Worm (Caenorhabditis elegans) whole organism, L2 larva: ENCODE measurements around the gene ZK488.5.

ENCODE experiments used
- Y55F3AM.14 ChIP-seq: fragments of 200-800 bp; sonication (Bioruptor generic); optimal IDR thresholded peaks from 2 replicates; lab custom pipeline; 2018; ENCODE audit warnings: mild to moderate bottlenecking, missing genetic modification characterization, missing compliant biosample characterization
- ZK546.5 ChIP-seq: sonication (generic microtip); optimal IDR thresholded peaks from 2 replicates; lab custom pipeline; 2017; ENCODE audit warnings: missing biosample characterization, missing genetic modification characterization
- aly-2 ChIP-seq: fragments of 150-350 bp; optimal IDR thresholded peaks from 2 replicates; lab custom pipeline; 2014; ENCODE audit warnings: missing biosample characterization, missing genetic modification characterization
- mbf-1 ChIP-seq: sonication (generic microtip); optimal IDR thresholded peaks from 2 replicates; lab custom pipeline; 2017; ENCODE audit warnings: missing biosample characterization, missing genetic modification characterization
- nhr-11 ChIP-seq: fragments of 150-350 bp; optimal IDR thresholded peaks from 2 replicates; lab custom pipeline; 2014; ENCODE audit warnings: missing biosample characterization, missing genetic modification characterization
- nhr-129 ChIP-seq: fragments of 150-350 bp; optimal IDR thresholded peaks from 2 replicates; lab custom pipeline; 2014; ENCODE audit warnings: missing biosample characterization, missing genetic modification characterization
- nhr-77 ChIP-seq: fragments of 150-350 bp; optimal IDR thresholded peaks from 2 replicates; lab custom pipeline; 2014; ENCODE audit warnings: missing biosample characterization, missing genetic modification characterization
- unc-39 ChIP-seq: fragments of 150-350 bp; optimal IDR thresholded peaks from 2 replicates; lab custom pipeline; 2014; ENCODE audit warnings: missing biosample characterization, missing genetic modification characterization
- unc-62 ChIP-seq: fragments of 150-350 bp; optimal IDR thresholded peaks from 2 replicates; lab custom pipeline; 2014; ENCODE audit warnings: missing biosample characterization, missing genetic modification reagents, missing genetic modification characterization
- ztf-4 ChIP-seq: fragments of 150-350 bp; optimal IDR thresholded peaks from 2 replicates; lab custom pipeline; 2014; ENCODE audit warnings: missing biosample characterization, missing genetic modification characterization

ce11 chrV:627585-627984, 34.5 kb downstream of the ZK488.5 start, which contains the start of gene F48G7.8:
- TF ChIP-seq nhr-129 (tag; lab: Kevin White, UChicago) (no peak), unc-62 (GFP tag; lab: Kevin White, UChicago) (no peak), unc-39 (tag; lab: Kevin White, UChicago) (no peak), Y55F3AM.14 (no peak), ztf-4 (no peak), nhr-77 (tag; lab: Kevin White, UChicago) (no peak), mbf-1 (tag; lab: Kevin White, UChicago) (no peak), aly-2 (tag; lab: Kevin White, UChicago) (no peak), ZK546.5 (no peak), nhr-11 (no peak)
